Worm (Caenorhabditis elegans) whole organism, mixed stage, embryonic: ENCODE results near the gene T26H5.14.

Experiments
- bed-3 ChIP-seq: fragments of 200-800 bp; sonication (Bioruptor generic); optimal IDR thresholded peaks from 3 replicates; lab custom pipeline; 2018; ENCODE audit warnings: mild to moderate bottlenecking, missing genetic modification characterization, moderate library complexity, missing compliant biosample characterization
- blmp-1 ChIP-seq: fragments of 150-350 bp; optimal IDR thresholded peaks from 2 replicates; lab custom pipeline; 2014; ENCODE audit warnings: missing biosample characterization, missing genetic modification characterization
- ceh-39 ChIP-seq: fragments of 150-350 bp; optimal IDR thresholded peaks from 2 replicates; lab custom pipeline; 2014; ENCODE audit warnings: missing biosample characterization, missing genetic modification characterization
- ceh-43 ChIP-seq: fragments of 200-800 bp; sonication (Bioruptor generic); optimal IDR thresholded peaks from 2 replicates; lab custom pipeline; 2018; ENCODE audit warnings: mild to moderate bottlenecking, missing genetic modification characterization, moderate library complexity, missing compliant biosample characterization
- ceh-83 ChIP-seq: fragments of 200-800 bp; sonication (Bioruptor generic); optimal IDR thresholded peaks from 2 replicates; lab custom pipeline; 2018; ENCODE audit warnings: mild to moderate bottlenecking, missing genetic modification characterization, missing compliant biosample characterization
- ces-1 ChIP-seq: fragments of 150-350 bp; optimal IDR thresholded peaks from 2 replicates; lab custom pipeline; 2014; ENCODE audit warnings: missing biosample characterization, missing genetic modification reagents, missing genetic modification characterization
- cnd-1 ChIP-seq: fragments of 200-800 bp; sonication (Bioruptor generic); optimal IDR thresholded peaks from 2 replicates; lab custom pipeline; 2018; ENCODE audit warnings: mild to moderate bottlenecking, missing genetic modification characterization, missing compliant biosample characterization
- drap-1 ChIP-seq: fragments of 200-800 bp; sonication (Bioruptor generic); optimal IDR thresholded peaks from 3 replicates; lab custom pipeline; 2018; ENCODE audit warnings: mild to moderate bottlenecking, missing genetic modification characterization, missing compliant biosample characterization
- elt-1 ChIP-seq: sonication (generic microtip); optimal IDR thresholded peaks from 2 replicates; lab custom pipeline; 2017; ENCODE audit warnings: missing genetic modification characterization, mild to moderate bottlenecking, missing compliant biosample characterization, antibody characterized with exemption, moderate library complexity, borderline replicate concordance; ENCODE audit not compliant: insufficient read depth
- elt-3 ChIP-seq: fragments of 150-350 bp; optimal IDR thresholded peaks from 2 replicates; lab custom pipeline; 2014; ENCODE audit warnings: missing biosample characterization, missing genetic modification characterization
- flh-1 ChIP-seq: fragments of 200-800 bp; sonication (Bioruptor generic); optimal IDR thresholded peaks from 2 replicates; lab custom pipeline; 2018; ENCODE audit warnings: mild to moderate bottlenecking, missing genetic modification characterization, moderate library complexity, missing compliant biosample characterization
- ham-2 ChIP-seq: fragments of 200-800 bp; sonication (Bioruptor generic); optimal IDR thresholded peaks from 2 replicates; lab custom pipeline; 2018; ENCODE audit warnings: mild to moderate bottlenecking, missing genetic modification characterization, missing compliant biosample characterization
- hlh-1 ChIP-seq: fragments of 150-350 bp; optimal IDR thresholded peaks from 2 replicates; lab custom pipeline; 2014; ENCODE audit warnings: missing biosample characterization, missing genetic modification reagents, missing genetic modification characterization
- lin-13 ChIP-seq: fragments of 150-350 bp; optimal IDR thresholded peaks from 2 replicates; lab custom pipeline; 2014; ENCODE audit warnings: missing biosample characterization, missing genetic modification characterization
- lin-32 ChIP-seq: fragments of 200-800 bp; sonication (Bioruptor generic); optimal IDR thresholded peaks from 2 replicates; lab custom pipeline; 2018; ENCODE audit warnings: mild to moderate bottlenecking, missing genetic modification characterization, missing compliant biosample characterization
- lsy-2 ChIP-seq: fragments of 150-350 bp; optimal IDR thresholded peaks from 2 replicates; lab custom pipeline; 2014; ENCODE audit warnings: missing biosample characterization, missing genetic modification characterization
- mab-5 ChIP-seq: fragments of 150-350 bp; optimal IDR thresholded peaks from 2 replicates; lab custom pipeline; 2014; ENCODE audit warnings: missing biosample characterization, missing genetic modification characterization
- mls-2 ChIP-seq: sonication (generic microtip); optimal IDR thresholded peaks from 2 replicates; lab custom pipeline; 2016; ENCODE audit warnings: mild to moderate bottlenecking, missing genetic modification characterization, moderate library complexity, missing compliant biosample characterization
- nhr-12 ChIP-seq: fragments of 150-350 bp; optimal IDR thresholded peaks from 2 replicates; lab custom pipeline; 2014; ENCODE audit warnings: missing biosample characterization, missing genetic modification characterization
- nhr-2 ChIP-seq: fragments of 150-350 bp; optimal IDR thresholded peaks from 2 replicates; lab custom pipeline; 2014; ENCODE audit warnings: missing biosample characterization, missing genetic modification characterization
- nhr-237 ChIP-seq: fragments of 150-350 bp; optimal IDR thresholded peaks from 2 replicates; lab custom pipeline; 2014; ENCODE audit warnings: missing biosample characterization, missing genetic modification characterization
- nhr-76 ChIP-seq: sonication (generic microtip); optimal IDR thresholded peaks from 2 replicates; lab custom pipeline; 2017; ENCODE audit warnings: missing biosample characterization, missing genetic modification characterization
- pha-4 ChIP-seq: fragments of 150-350 bp; optimal IDR thresholded peaks from 2 replicates; lab custom pipeline; 2018; ENCODE audit warnings: missing biosample characterization, missing genetic modification reagents, missing genetic modification characterization
- snpc-4 ChIP-seq: fragments of 150-350 bp; optimal IDR thresholded peaks from 2 replicates; lab custom pipeline; 2014; ENCODE audit warnings: missing biosample characterization, missing genetic modification characterization
- sptf-1 ChIP-seq: sonication (generic microtip); optimal IDR thresholded peaks from 2 replicates; lab custom pipeline; 2017; ENCODE audit warnings: mild to moderate bottlenecking, missing genetic modification characterization, moderate library complexity, missing compliant biosample characterization
- tbx-8 ChIP-seq: fragments of 200-800 bp; sonication (Bioruptor generic); optimal IDR thresholded peaks from 2 replicates; lab custom pipeline; 2018; ENCODE audit warnings: mild to moderate bottlenecking, missing genetic modification characterization, moderate library complexity, missing compliant biosample characterization
- unc-120 ChIP-seq: sonication (generic microtip); optimal IDR thresholded peaks from 2 replicates; lab custom pipeline; 2017; ENCODE audit warnings: missing genetic modification characterization, missing compliant biosample characterization; ENCODE audit not compliant: poor library complexity, severe bottlenecking
- unc-39 ChIP-seq: fragments of 150-350 bp; optimal IDR thresholded peaks from 2 replicates; lab custom pipeline; 2014; ENCODE audit warnings: missing biosample characterization, missing genetic modification characterization
- unc-62 ChIP-seq: fragments of 150-350 bp; optimal IDR thresholded peaks from 2 replicates; lab custom pipeline; 2014; ENCODE audit warnings: missing biosample characterization, missing genetic modification reagents, missing genetic modification characterization
- zip-8 ChIP-seq: fragments of 150-350 bp; optimal IDR thresholded peaks from 2 replicates; lab custom pipeline; 2014; ENCODE audit warnings: missing biosample characterization, missing genetic modification characterization
- ztf-11 ChIP-seq: fragments of 150-350 bp; optimal IDR thresholded peaks from 2 replicates; lab custom pipeline; 2014; ENCODE audit warnings: missing biosample characterization, missing genetic modification characterization

Gene T26H5.14

ce11 chrV:15465032-15465727, 16.2 kb downstream of the T26H5.14 start, which contains the start of gene pqn-71 (continued):
- TF ChIP-seq ces-1 (GFP tag; lab: Kevin White, UChicago), result no peak
- TF ChIP-seq nhr-237, result peak; percentile 35
- no peak for TF ChIP-seq unc-39
- TF ChIP-seq elt-3 (tag; lab: Kevin White, UChicago), result peak; percentile 41
- peak; percentile 83 for TF ChIP-seq ceh-43 (GFP tag; lab: Kevin White, UChicago)
- TF ChIP-seq ceh-39 (tag; lab: Kevin White, UChicago), result no peak
- TF ChIP-seq flh-1 (GFP tag; lab: Kevin White, UChicago), result peak; percentile 63
- TF ChIP-seq nhr-2, result peak; percentile 14
- TF ChIP-seq pha-4, result peak; percentile 13
- peak; percentile 97 for TF ChIP-seq drap-1 (GFP tag; lab: Kevin White, UChicago)
- TF ChIP-seq ham-2 (GFP tag; lab: Kevin White, UChicago), result peak; percentile 85

ce11 chrV:15466017-15466416, 17.1 kb downstream of the T26H5.14 start:
- TF ChIP-seq drap-1 (GFP tag; lab: Kevin White, UChicago) (peak; percentile 4), nhr-2 (no peak), ham-2 (GFP tag; lab: Kevin White, UChicago) (no peak)

ce11 chrV:15466719-15467118, 17.8 kb downstream of the T26H5.14 start:
- TF ChIP-seq bed-3 (no peak), unc-62 (no peak), mab-5 (tag; lab: Kevin White, UChicago) (no peak), tbx-8 (GFP tag; lab: Kevin White, UChicago) (no peak), hlh-1 (tag; lab: Kevin White, UChicago) (no peak), snpc-4 (tag; lab: Kevin White, UChicago) (no peak), mls-2 (tag; lab: Kevin White, UChicago) (no peak), ces-1 (GFP tag; lab: Kevin White, UChicago) (no peak), nhr-12 (tag; lab: Kevin White, UChicago) (no peak)

- TF ChIP-seq lsy-2, result no peak
- no peak for TF ChIP-seq nhr-76 (tag; lab: Kevin White, UChicago)
- TF ChIP-seq cnd-1 (tag; lab: Kevin White, UChicago), result no peak
Observed at ce11 chrV:15471029-15471428, 22.1 kb downstream of the T26H5.14 start, which contains the start of gene dpf-1. TSS of gene dpf-1 (plus strand) at chrV:15471329.

ce11 chrV:15478597-15478996, 29.6 kb downstream of the T26H5.14 start, which contains the start of gene C06B8.2:
TSS of gene C06B8.2 (minus strand) at chrV:15478749.
- TF ChIP-seq bed-3, result no peak
- TF ChIP-seq tbx-8 (GFP tag; lab: Kevin White, UChicago), result no peak
- TF ChIP-seq pha-4, result no peak
- no peak for TF ChIP-seq unc-62
- no peak for TF ChIP-seq ham-2 (GFP tag; lab: Kevin White, UChicago)

ce11 chrV:15479107-15479506, 30.1 kb downstream of the T26H5.14 start:
- TF ChIP-seq flh-1 (GFP tag; lab: Kevin White, UChicago) (no peak), bed-3 (no peak), lsy-2 (no peak), ham-2 (GFP tag; lab: Kevin White, UChicago) (no peak), elt-1 (tag; lab: Kevin White, UChicago) (no peak), zip-8 (tag; lab: Kevin White, UChicago) (no peak), cnd-1 (tag; lab: Kevin White, UChicago) (no peak), unc-120 (tag; lab: Kevin White, UChicago) (no peak), sptf-1 (tag; lab: Kevin White, UChicago) (no peak), lin-13 (tag; lab: Kevin White, UChicago) (no peak), mab-5 (tag; lab: Kevin White, UChicago) (no peak), ceh-39 (tag; lab: Kevin White, UChicago) (no peak), ztf-11 (tag; lab: Kevin White, UChicago) (no peak), lin-32 (no peak), unc-39 (no peak), ceh-83 (no peak), blmp-1 (tag; lab: Kevin White, UChicago) (no peak)
